Worm (Caenorhabditis elegans) whole organism, L4 larva: ENCODE measurements around the gene col-187.

Source experiments
- F26F4.8 ChIP-seq: fragments of 200-800 bp; sonication (Bioruptor generic); conservative IDR thresholded peaks from 2 replicates; pipeline ENCODE4 v1.3.6; 2022; ENCODE audit warnings: missing genetic modification characterization, missing compliant biosample characterization
- F37D6.2 ChIP-seq: sonication (generic microtip); optimal IDR thresholded peaks from 2 replicates; lab custom pipeline; 2016; ENCODE audit warnings: mild to moderate bottlenecking, missing genetic modification characterization, missing compliant biosample characterization
- F49E8.2 ChIP-seq: sonication (generic microtip); optimal IDR thresholded peaks from 2 replicates; lab custom pipeline; 2016; ENCODE audit warnings: missing compliant biosample characterization, mild to moderate bottlenecking, missing genetic modification characterization, borderline replicate concordance
- R02D3.7 ChIP-seq: fragments of 150-350 bp; sonication (generic microtip); optimal IDR thresholded peaks from 3 replicates; lab custom pipeline; 2014; ENCODE audit warnings: missing biosample characterization, missing genetic modification characterization
- T20F7.1 ChIP-seq: fragments of 200-800 bp; sonication (Bioruptor generic); optimal IDR thresholded peaks from 2 replicates; lab custom pipeline; 2018; ENCODE audit warnings: mild to moderate bottlenecking, missing genetic modification characterization, missing compliant biosample characterization
- Y105C5A.15 ChIP-seq: fragments of 200-800 bp; sonication (Bioruptor generic); IDR thresholded peaks from 2 replicates; pipeline ENCODE4 v1.3.6; 2022; ENCODE audit warnings: missing genetic modification characterization, missing compliant biosample characterization
- Y48G9A.11 ChIP-seq: fragments of 200-800 bp; sonication (Bioruptor generic); IDR thresholded peaks from 2 replicates; pipeline ENCODE4 v1.3.6; 2022; ENCODE audit warnings: missing genetic modification reagents, missing genetic modification characterization, missing compliant biosample characterization
- Y5F2A.4 ChIP-seq: fragments of 200-800 bp; sonication (Bioruptor generic); optimal IDR thresholded peaks from 2 replicates; lab custom pipeline; 2018; ENCODE audit warnings: mild to moderate bottlenecking, missing genetic modification characterization, missing compliant biosample characterization
- aha-1 ChIP-seq: fragments of 150-350 bp; peaks from one replicate; lab custom pipeline; 2014; ENCODE audit warnings: missing biosample characterization, missing genetic modification characterization
- aly-2 ChIP-seq: sonication (generic microtip); optimal IDR thresholded peaks from 2 replicates; lab custom pipeline; 2018; ENCODE audit warnings: missing biosample characterization, missing genetic modification characterization
- ceh-32 ChIP-seq: sonication (generic microtip); optimal IDR thresholded peaks from 2 replicates; lab custom pipeline; 2016; ENCODE audit warnings: mild to moderate bottlenecking, missing genetic modification characterization, missing compliant biosample characterization; ENCODE audit not compliant: poor library complexity
- ceh-44 ChIP-seq: fragments of 200-800 bp; sonication (Bioruptor generic); IDR thresholded peaks from 2 replicates; pipeline ENCODE4 v1.3.6; 2022; ENCODE audit warnings: missing genetic modification reagents, missing genetic modification characterization, missing compliant biosample characterization
- ceh-62 ChIP-seq: sonication (generic microtip); optimal IDR thresholded peaks from 2 replicates; lab custom pipeline; 2017; ENCODE audit warnings: missing biosample characterization, missing genetic modification characterization
- cey-2 ChIP-seq: sonication (generic microtip); optimal IDR thresholded peaks from 3 replicates; lab custom pipeline; 2017; ENCODE audit warnings: missing genetic modification characterization, mild to moderate bottlenecking, missing compliant biosample characterization, antibody characterized with exemption, borderline replicate concordance; ENCODE audit not compliant: insufficient read depth
- ctbp-1 ChIP-seq: fragments of 200-800 bp; sonication (Bioruptor generic); IDR thresholded peaks from 2 replicates; pipeline ENCODE4 v1.3.6; 2022; ENCODE audit warnings: missing genetic modification reagents, missing genetic modification characterization, missing compliant biosample characterization
- daf-12 ChIP-seq: fragments of 150-350 bp; optimal IDR thresholded peaks from 2 replicates; lab custom pipeline; 2014; ENCODE audit warnings: missing biosample characterization, missing genetic modification reagents, missing genetic modification characterization
- daf-16 ChIP-seq, 3 experiments: sonication (generic microtip); optimal IDR thresholded peaks; 2 replicates each; lab custom pipeline; 2016 to 2017; ENCODE audit warnings: missing genetic modification characterization in 3 of 3, missing genetic modification reagents in 3 of 3, mild to moderate bottlenecking in 2 of 3, missing compliant biosample characterization in 2 of 3, missing biosample characterization in 1 of 3, moderate library complexity in 1 of 3
- dmd-6 ChIP-seq: fragments of 200-800 bp; sonication (Bioruptor generic); IDR thresholded peaks from 2 replicates; pipeline ENCODE4 v1.3.6; 2022; ENCODE audit warnings: missing genetic modification reagents, missing genetic modification characterization, missing compliant biosample characterization
- dmd-9 ChIP-seq: fragments of 200-800 bp; sonication (Bioruptor generic); IDR thresholded peaks from 2 replicates; pipeline ENCODE4 v1.3.6; 2022; ENCODE audit warnings: missing genetic modification reagents, missing genetic modification characterization, missing compliant biosample characterization
- duxl-1 ChIP-seq: sonication (generic microtip); optimal IDR thresholded peaks from 2 replicates; lab custom pipeline; 2016; ENCODE audit warnings: mild to moderate bottlenecking, missing genetic modification characterization, moderate library complexity, missing compliant biosample characterization; ENCODE audit not compliant: poor library complexity
- fkh-10 ChIP-seq: fragments of 150-350 bp; optimal IDR thresholded peaks from 2 replicates; lab custom pipeline; 2014; ENCODE audit warnings: missing biosample characterization, missing genetic modification reagents, missing genetic modification characterization
- hlh-11 ChIP-seq: fragments of 200-800 bp; sonication (Bioruptor generic); optimal IDR thresholded peaks from 2 replicates; lab custom pipeline; 2018; ENCODE audit warnings: mild to moderate bottlenecking, missing genetic modification characterization, missing compliant biosample characterization
- lim-7 ChIP-seq: fragments of 200-800 bp; sonication (Bioruptor generic); IDR thresholded peaks from 2 replicates; pipeline ENCODE4 v1.3.6; 2022; ENCODE audit warnings: missing genetic modification characterization, missing compliant biosample characterization
- lin-1 ChIP-seq: fragments of 200-800 bp; sonication (Bioruptor generic); IDR thresholded peaks from 2 replicates; pipeline ENCODE4 v1.3.6; 2022; ENCODE audit warnings: missing genetic modification reagents, missing genetic modification characterization, missing compliant biosample characterization
- lin-13 ChIP-seq: fragments of 150-350 bp; optimal IDR thresholded peaks from 2 replicates; lab custom pipeline; 2014; ENCODE audit warnings: missing biosample characterization, missing genetic modification reagents, missing genetic modification characterization
- lin-29 ChIP-seq: fragments of 200-800 bp; sonication (Bioruptor generic); IDR thresholded peaks from 2 replicates; pipeline ENCODE4 v1.3.6; 2022; ENCODE audit warnings: missing genetic modification reagents, missing genetic modification characterization, missing compliant biosample characterization
- madf-5 ChIP-seq, 2 experiments: fragments of 200-800 bp; sonication (Bioruptor generic); IDR thresholded peaks; 2 replicates each; pipeline ENCODE4 v1.3.6; 2022; ENCODE audit warnings: missing compliant biosample characterization in 2 of 2, missing genetic modification characterization in 2 of 2
- madf-9 ChIP-seq: fragments of 200-800 bp; sonication (Bioruptor generic); conservative IDR thresholded peaks from 2 replicates; pipeline ENCODE4 v1.3.6; 2022; ENCODE audit warnings: missing genetic modification reagents, missing genetic modification characterization, missing compliant biosample characterization
- mdl-1 ChIP-seq, 2 experiments: fragments of 150-350 bp in 1 of 2; sonication (generic microtip) in 1 of 2; optimal IDR thresholded peaks; 2 replicates each; lab custom pipeline; 2014 to 2017; ENCODE audit warnings: missing biosample characterization in 2 of 2, missing genetic modification characterization in 2 of 2
- mep-1 ChIP-seq: fragments of 150-350 bp; sonication (generic microtip); optimal IDR thresholded peaks from 3 replicates; lab custom pipeline; 2014; ENCODE audit warnings: missing biosample characterization, missing genetic modification characterization
- nhr-102 ChIP-seq: sonication (generic microtip); optimal IDR thresholded peaks from 2 replicates; lab custom pipeline; 2016; ENCODE audit warnings: mild to moderate bottlenecking, missing genetic modification characterization, moderate library complexity, missing compliant biosample characterization
- nhr-11 ChIP-seq: fragments of 150-350 bp; optimal IDR thresholded peaks from 2 replicates; lab custom pipeline; 2014; ENCODE audit warnings: missing biosample characterization, missing genetic modification characterization
- nhr-25 ChIP-seq: sonication (generic microtip); optimal IDR thresholded peaks from 2 replicates; lab custom pipeline; 2017; ENCODE audit warnings: missing genetic modification characterization, mild to moderate bottlenecking, missing compliant biosample characterization, antibody characterized with exemption, moderate library complexity, borderline replicate concordance; ENCODE audit not compliant: insufficient read depth
- nhr-41 ChIP-seq: fragments of 200-800 bp; sonication (Bioruptor generic); IDR thresholded peaks from 2 replicates; pipeline ENCODE4 v1.3.6; 2022; ENCODE audit warnings: missing genetic modification reagents, missing genetic modification characterization, missing compliant biosample characterization
- nhr-48 ChIP-seq: sonication (generic microtip); optimal IDR thresholded peaks from 2 replicates; lab custom pipeline; 2016; ENCODE audit warnings: mild to moderate bottlenecking, missing genetic modification characterization, missing compliant biosample characterization
- nhr-77 ChIP-seq: fragments of 150-350 bp; optimal IDR thresholded peaks from 2 replicates; lab custom pipeline; 2014; ENCODE audit warnings: missing biosample characterization, missing genetic modification characterization
- pha-4 ChIP-seq, 2 experiments: fragments of 150-350 bp in 1 of 2; fragments of 200-800 bp in 1 of 2; sonication (Bioruptor generic) in 1 of 2; IDR thresholded peaks in 1 of 2; optimal IDR thresholded peaks in 1 of 2; 2 replicates each; pipeline versions ENCODE4 v1.3.6 to Lab custom; 2014 to 2022; ENCODE audit warnings: missing genetic modification characterization in 2 of 2, missing genetic modification reagents in 2 of 2, missing biosample characterization in 1 of 2, missing compliant biosample characterization in 1 of 2
- pqm-1 ChIP-seq: sonication (generic microtip); optimal IDR thresholded peaks from 2 replicates; lab custom pipeline; 2017; ENCODE audit warnings: missing biosample characterization, missing genetic modification characterization
- rbr-2 ChIP-seq: sonication (generic microtip); optimal IDR thresholded peaks from 2 replicates; lab custom pipeline; 2016; ENCODE audit warnings: missing genotype, missing genetic modification characterization, missing compliant biosample characterization
- skn-1 ChIP-seq: fragments of 150-350 bp; optimal IDR thresholded peaks from 2 replicates; lab custom pipeline; 2014; ENCODE audit warnings: missing biosample characterization, missing genetic modification characterization
- snpc-1.2 ChIP-seq: fragments of 200-800 bp; sonication (Bioruptor generic); IDR thresholded peaks from 2 replicates; pipeline ENCODE4 v1.3.6; 2022; ENCODE audit warnings: missing genetic modification reagents, missing genetic modification characterization, missing compliant biosample characterization
- snpc-4 ChIP-seq: fragments of 150-350 bp; optimal IDR thresholded peaks from 2 replicates; lab custom pipeline; 2014; ENCODE audit warnings: missing biosample characterization, missing genetic modification characterization
- spr-1 ChIP-seq: sonication (generic microtip); optimal IDR thresholded peaks from 2 replicates; lab custom pipeline; 2016; ENCODE audit warnings: mild to moderate bottlenecking, missing genetic modification characterization, missing compliant biosample characterization
- tag-97 ChIP-seq: fragments of 200-800 bp; sonication (Bioruptor generic); IDR thresholded peaks from 2 replicates; pipeline ENCODE4 v1.3.6; 2022; ENCODE audit warnings: missing genetic modification characterization, missing compliant biosample characterization
- tra-1 ChIP-seq: fragments of 200-800 bp; sonication (Bioruptor generic); IDR thresholded peaks from 2 replicates; pipeline ENCODE4 v1.3.6; 2022; ENCODE audit warnings: missing genetic modification reagents, missing genetic modification characterization, missing compliant biosample characterization
- vab-7 ChIP-seq: fragments of 200-800 bp; sonication (Bioruptor generic); IDR thresholded peaks from 2 replicates; pipeline ENCODE4 v1.3.6; 2022; ENCODE audit warnings: missing genetic modification reagents, missing genetic modification characterization, missing compliant biosample characterization
- zag-1 ChIP-seq: fragments of 150-350 bp; optimal IDR thresholded peaks from 2 replicates; lab custom pipeline; 2014; ENCODE audit warnings: missing biosample characterization, missing genetic modification characterization
- zip-2 ChIP-seq: fragments of 150-350 bp; optimal IDR thresholded peaks from 2 replicates; lab custom pipeline; 2014; ENCODE audit warnings: missing biosample characterization, missing genetic modification characterization
- ztf-11 ChIP-seq: fragments of 150-350 bp; optimal IDR thresholded peaks from 2 replicates; lab custom pipeline; 2014; ENCODE audit warnings: missing biosample characterization, missing genetic modification characterization

Gene col-187

DNA sequence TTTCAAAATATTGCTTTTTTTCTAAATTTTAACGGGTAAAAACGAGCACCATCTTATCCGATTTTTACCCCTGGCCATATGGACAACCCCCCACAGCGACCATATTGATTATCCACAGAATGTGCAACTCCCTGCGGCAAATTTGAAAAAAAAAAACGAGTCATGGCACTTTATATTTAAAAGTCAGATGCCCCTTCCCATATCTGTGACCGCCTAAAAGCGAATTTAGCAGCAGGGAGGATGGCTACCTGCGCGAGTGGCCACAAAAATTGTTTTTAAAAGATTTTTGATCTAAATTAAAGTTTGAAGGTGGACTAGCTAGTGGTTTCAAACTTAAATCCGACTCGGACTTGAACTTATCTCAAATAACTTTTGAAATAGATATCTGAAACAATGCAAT is 16.3 kb upstream of the col-187 start (continued):
- TF ChIP-seq fkh-10 (GFP tag; lab: Kevin White, UChicago) (peak; percentile 99), pha-4 (GFP tag; IDR thresholded peaks at IDR 0.05; lab: Robert Waterston, UW) (peak; percentile 97), pha-4 (tag; optimal IDR thresholded peaks at IDR 0.05; lab: Kevin White, UChicago) (peak; percentile 81), snpc-4 (peak; percentile 42), F26F4.8 (no peak), nhr-77 (tag; lab: Kevin White, UChicago) (peak; percentile 99), daf-12 (tag; lab: Kevin White, UChicago) (peak; percentile 7), hlh-11 (tag; lab: Kevin White, UChicago) (peak; percentile 96), lin-1 (GFP tag; lab: Robert Waterston, UW) (peak; percentile 74), lin-13 (peak; percentile 97), nhr-25 (tag; lab: Kevin White, UChicago) (peak; percentile 92), ztf-11 (tag; lab: Kevin White, UChicago) (peak; percentile 78), lim-7 (peak; percentile 49; the same call in 1 of the 2 replicates), aha-1 (peak; percentile 98), F37D6.2 (tag; lab: Kevin White, UChicago) (peak; percentile 99), nhr-48 (tag; lab: Kevin White, UChicago) (peak; percentile 96), F49E8.2 (tag; lab: Kevin White, UChicago) (no peak), cey-2 (peak; percentile 40), mdl-1 (tag; optimal IDR thresholded peaks at IDR 0.05; lab: Kevin White, UChicago) (peak; percentile 91 to 93), snpc-1.2 (GFP tag; lab: Robert Waterston, UW) (peak; percentile 67), nhr-102 (tag; lab: Kevin White, UChicago) (peak; percentile 99), spr-1 (tag; lab: Kevin White, UChicago) (peak; percentile 98), duxl-1 (peak; percentile 98), Y5F2A.4 (peak; percentile 95), ceh-44 (peak; percentile 50; the same call in 1 of the 2 replicates), tra-1 (GFP tag; lab: Robert Waterston, UW) (no peak; the same call in none of the 2 replicates), madf-9 (GFP tag; lab: Robert Waterston, UW) (peak; percentile 94), zag-1 (tag; lab: Kevin White, UChicago) (peak; percentile 96), zip-2 (tag; lab: Kevin White, UChicago) (peak; percentile 97), tag-97 (GFP tag; lab: Robert Waterston, UW) (peak; percentile 65; the same call in 1 of the 2 replicates), ceh-62 (tag; lab: Kevin White, UChicago) (peak; percentile 37), skn-1 (tag; lab: Kevin White, UChicago) (no peak), Y105C5A.15 (GFP tag; lab: Robert Waterston, UW) (no peak; the same call in 1 of the 2 replicates), lin-29 (peak; percentile 97), T20F7.1 (peak; percentile 91), dmd-6 (GFP tag; lab: Robert Waterston, UW) (peak; percentile 97), nhr-11 (tag; lab: Kevin White, UChicago) (peak; percentile 97), pqm-1 (peak; percentile 44), ceh-32 (tag; lab: Kevin White, UChicago) (peak; percentile 86), dmd-9 (0 out of 2 replicates have a peak, but pooled peaks have one; percentile 70), mep-1 (tag; lab: Kevin White, UChicago) (peak; percentile 99), rbr-2 (peak; percentile 99), madf-5 (GFP tag; IDR thresholded peaks at IDR 0.05; lab: Robert Waterston, UW) (peak; percentile 32 to 84; a peak in 2 of 4 replicates), nhr-41 (GFP tag; lab: Robert Waterston, UW) (peak; percentile 47), Y48G9A.11 (0 out of 2 replicates have a peak, but pooled peaks have one; percentile 62), aly-2 (tag; lab: Kevin White, UChicago) (no peak), R02D3.7 (tag; lab: Kevin White, UChicago) (no peak), daf-16 (GFP tag; optimal IDR thresholded peaks at IDR 0.05; lab: Kevin White, UChicago) (peak; percentile 94 to 99), daf-16 (tag; optimal IDR thresholded peaks at IDR 0.05; lab: Kevin White, UChicago) (peak; percentile 87), vab-7 (GFP tag; lab: Robert Waterston, UW) (peak; percentile 94), ctbp-1 (peak; percentile 98)
